Worm (Caenorhabditis elegans) whole organism, L2 larva: Measurements from ENCODE around the gene srd-32.

Source experiments
- R02D3.7 ChIP-seq: fragments of 150-350 bp; optimal IDR thresholded peaks from 2 replicates; lab custom pipeline; 2014; ENCODE audit warnings: missing biosample characterization, missing genetic modification characterization
- aly-2 ChIP-seq: fragments of 150-350 bp; optimal IDR thresholded peaks from 2 replicates; lab custom pipeline; 2014; ENCODE audit warnings: missing biosample characterization, missing genetic modification characterization
- ama-1 ChIP-seq: fragments of 150-350 bp; optimal IDR thresholded peaks from 2 replicates; lab custom pipeline; 2018; ENCODE audit warnings: inconsistent platforms
- ceh-16 ChIP-seq: fragments of 150-350 bp; optimal IDR thresholded peaks from 2 replicates; lab custom pipeline; 2014; ENCODE audit warnings: missing biosample characterization, missing genetic modification characterization
- ceh-82 ChIP-seq: fragments of 150-350 bp; optimal IDR thresholded peaks from 2 replicates; lab custom pipeline; 2014; ENCODE audit warnings: missing biosample characterization, missing genetic modification characterization
- egl-27 ChIP-seq: sonication (generic microtip); optimal IDR thresholded peaks from 3 replicates; lab custom pipeline; 2017; ENCODE audit warnings: missing biosample characterization, missing genetic modification reagents, missing genetic modification characterization
- elt-3 ChIP-seq: sonication (generic microtip); optimal IDR thresholded peaks from 2 replicates; lab custom pipeline; 2017; ENCODE audit warnings: missing biosample characterization, missing genetic modification characterization
- lsy-2 ChIP-seq, 2 experiments: fragments of 150-350 bp in 1 of 2; sonication (generic microtip) in 1 of 2; optimal IDR thresholded peaks; 2 replicates each; lab custom pipeline; 2014 to 2017; ENCODE audit warnings: missing biosample characterization in 2 of 2, missing genetic modification characterization in 2 of 2
- nhr-12 ChIP-seq: fragments of 150-350 bp; optimal IDR thresholded peaks from 2 replicates; lab custom pipeline; 2014; ENCODE audit warnings: missing biosample characterization, missing genetic modification characterization
- nhr-23 ChIP-seq: fragments of 150-350 bp; optimal IDR thresholded peaks from 2 replicates; lab custom pipeline; 2014; ENCODE audit warnings: missing biosample characterization, missing genetic modification reagents, missing genetic modification characterization
- nhr-77 ChIP-seq: fragments of 150-350 bp; optimal IDR thresholded peaks from 2 replicates; lab custom pipeline; 2014; ENCODE audit warnings: missing biosample characterization, missing genetic modification characterization
- unc-39 ChIP-seq: fragments of 150-350 bp; optimal IDR thresholded peaks from 2 replicates; lab custom pipeline; 2014; ENCODE audit warnings: missing biosample characterization, missing genetic modification characterization
- unc-62 ChIP-seq: fragments of 150-350 bp; optimal IDR thresholded peaks from 2 replicates; lab custom pipeline; 2014; ENCODE audit warnings: missing biosample characterization, missing genetic modification reagents, missing genetic modification characterization
- zag-1 ChIP-seq: fragments of 150-350 bp; optimal IDR thresholded peaks from 2 replicates; lab custom pipeline; 2014; ENCODE audit warnings: missing biosample characterization, missing genetic modification characterization

ce11 chrV:4918664-4919257, 53.3 kb downstream of the srd-32 start, which contains the start of gene C02E7.6:
- TF ChIP-seq egl-27 (no peak), elt-3 (tag; lab: Kevin White, UChicago) (no peak), lsy-2 (tag; optimal IDR thresholded peaks at IDR 0.05; lab: Kevin White, UChicago) (no peak), nhr-23 (tag; lab: Kevin White, UChicago) (no peak), aly-2 (tag; lab: Kevin White, UChicago) (no peak), unc-39 (tag; lab: Kevin White, UChicago) (no peak), ama-1 (lab: Kevin White, UChicago) (no peak), unc-62 (GFP tag; lab: Kevin White, UChicago) (no peak), ceh-16 (tag; lab: Kevin White, UChicago) (no peak), ceh-82 (tag; lab: Kevin White, UChicago) (no peak), nhr-12 (tag; lab: Kevin White, UChicago) (no peak), nhr-77 (tag; lab: Kevin White, UChicago) (no peak), R02D3.7 (tag; lab: Kevin White, UChicago) (no peak), zag-1 (tag; lab: Kevin White, UChicago) (no peak)
